Fruit fly (Drosophila melanogaster): ENCODE results near the gene CG18281.

The CG18281 gene

dm6 chr3L:20474197-20474788 is 25.3 kb upstream of the CG18281 start, which contains the start of gene isoQC:
Gene isoQC (plus strand): TSS chr3L:20474466.
- TF ChIP-seq Rel (GFP tag; optimal IDR thresholded peaks at IDR 0.05) (no peak), Rel (tag; optimal IDR thresholded peaks at IDR 0.05) (no peak), CG9705 (GFP tag; optimal IDR thresholded peaks at IDR 0.05) (no peak), Abd-B (GFP tag; optimal IDR thresholded peaks at IDR 0.05) (no peak), Sp1 (GFP tag; optimal IDR thresholded peaks at IDR 0.05) (no peak), psq (GFP tag; optimal IDR thresholded peaks at IDR 0.05) (no peak), OdsH (GFP tag; optimal IDR thresholded peaks at IDR 0.05) (no peak), h (GFP tag; optimal IDR thresholded peaks at IDR 0.05) (no peak), brk (GFP tag; optimal IDR thresholded peaks at IDR 0.05) (no peak), woc (GFP tag; optimal IDR thresholded peaks at IDR 0.05) (no peak), lola (GFP tag; optimal IDR thresholded peaks at IDR 0.05) (no peak), Hnf4 (GFP tag; optimal IDR thresholded peaks at IDR 0.05) (no peak), usp (GFP tag; optimal IDR thresholded peaks at IDR 0.05) (no peak), tai (GFP tag; optimal IDR thresholded peaks at IDR 0.05) (no peak), sage (GFP tag; optimal IDR thresholded peaks at IDR 0.05) (no peak), GATAd (GFP tag; optimal IDR thresholded peaks at IDR 0.05) (no peak), Vsx2 (GFP tag; optimal IDR thresholded peaks at IDR 0.05; ENCODE audit: partially characterized antibody) (no peak), foxo (GFP tag; optimal IDR thresholded peaks at IDR 0.05) (no peak)

dm6 chr3L:20474789-20475208 is 24.8 kb upstream of the CG18281 start:
- TF ChIP-seq Hnf4 (GFP tag; optimal IDR thresholded peaks at IDR 0.05), result peak; percentile 93
- TF ChIP-seq Sp1 (GFP tag; optimal IDR thresholded peaks at IDR 0.05), result peak; percentile 87
- TF ChIP-seq sage (GFP tag; optimal IDR thresholded peaks at IDR 0.05), result peak; percentile 71
- no peak for TF ChIP-seq Vsx2 (GFP tag; optimal IDR thresholded peaks at IDR 0.05; ENCODE audit: partially characterized antibody)
- TF ChIP-seq lola (GFP tag; optimal IDR thresholded peaks at IDR 0.05), result no peak
- TF ChIP-seq dmrt93B (GFP tag; optimal IDR thresholded peaks at IDR 0.05), result peak; percentile 68
- peak; percentile 83 for TF ChIP-seq fru (GFP tag; optimal IDR thresholded peaks at IDR 0.05)
- peak; percentile 19 for TF ChIP-seq Rel (GFP tag; optimal IDR thresholded peaks at IDR 0.05)
- peak; percentile 75 for TF ChIP-seq Rel (tag; optimal IDR thresholded peaks at IDR 0.05)
- TF ChIP-seq HLH106 (tag; optimal IDR thresholded peaks at IDR 0.05), result peak; percentile 86
- peak; percentile 2 for TF ChIP-seq Mio (GFP tag; optimal IDR thresholded peaks at IDR 0.05)
- TF ChIP-seq Myc (optimal IDR thresholded peaks at IDR 0.05), result no peak
- TF ChIP-seq foxo (GFP tag; optimal IDR thresholded peaks at IDR 0.05), result peak; percentile 54 to 96
- TF ChIP-seq h (GFP tag; optimal IDR thresholded peaks at IDR 0.05), result peak; percentile 91
- no peak for TF ChIP-seq N (GFP tag; optimal IDR thresholded peaks at IDR 0.05)
- peak; percentile 92 for TF ChIP-seq rgr (GFP tag; optimal IDR thresholded peaks at IDR 0.05)
- TF ChIP-seq Dfd (GFP tag; optimal IDR thresholded peaks at IDR 0.05), result no peak
- TF ChIP-seq usp (GFP tag; optimal IDR thresholded peaks at IDR 0.05), result no peak
- peak; percentile 76 for TF ChIP-seq CG9705 (GFP tag; optimal IDR thresholded peaks at IDR 0.05)
- peak; percentile 82 for TF ChIP-seq woc (GFP tag; optimal IDR thresholded peaks at IDR 0.05)
- TF ChIP-seq sv (GFP tag; optimal IDR thresholded peaks at IDR 0.05), result peak; percentile 84
- no peak for TF ChIP-seq CrebA (GFP tag; optimal IDR thresholded peaks at IDR 0.05; ENCODE audit: borderline replicate concordance)
- peak; percentile 86 for TF ChIP-seq br (GFP tag; optimal IDR thresholded peaks at IDR 0.05)
- peak; percentile 83 for TF ChIP-seq Jra (GFP tag; optimal IDR thresholded peaks at IDR 0.05)
- no peak for TF ChIP-seq pan (optimal IDR thresholded peaks at IDR 0.05)
- TF ChIP-seq Hr83 (GFP tag; optimal IDR thresholded peaks at IDR 0.05; ENCODE audit: poor library complexity, severe bottlenecking), result peak; percentile 99
- TF ChIP-seq dsf (GFP tag; optimal IDR thresholded peaks at IDR 0.05; ENCODE audit: borderline replicate concordance), result peak; percentile 53
- peak; percentile 67 for TF ChIP-seq CG32264 (GFP tag; optimal IDR thresholded peaks at IDR 0.05)
- TF ChIP-seq Dif (GFP tag; optimal IDR thresholded peaks at IDR 0.05; ENCODE audit: partially characterized antibody), result no peak
- peak; percentile 82 for TF ChIP-seq GATAd (GFP tag; optimal IDR thresholded peaks at IDR 0.05)
- TF ChIP-seq OdsH (GFP tag; optimal IDR thresholded peaks at IDR 0.05), result peak; percentile 88
- peak; percentile 85 for TF ChIP-seq ey (GFP tag; optimal IDR thresholded peaks at IDR 0.05)
- no peak for TF ChIP-seq Abd-B (GFP tag; optimal IDR thresholded peaks at IDR 0.05)
- no peak for TF ChIP-seq dl (GFP tag; optimal IDR thresholded peaks at IDR 0.05; ENCODE audit: insufficient read depth in 1 of 2, partially characterized antibody in 2 of 2)
- TF ChIP-seq psq (GFP tag; optimal IDR thresholded peaks at IDR 0.05), result peak; percentile 86
- TF ChIP-seq tai (GFP tag; optimal IDR thresholded peaks at IDR 0.05), result peak; percentile 92
- peak; percentile 88 for TF ChIP-seq brk (GFP tag; optimal IDR thresholded peaks at IDR 0.05)
- TF ChIP-seq jim (GFP tag; optimal IDR thresholded peaks at IDR 0.05), result peak; percentile 56
- TF ChIP-seq Hr78 (GFP tag; optimal IDR thresholded peaks at IDR 0.05), result no peak
